Fruit fly (Drosophila melanogaster) whole organism, prepupa: Measurements from ENCODE around the gene Coq5.

Source experiments
- Blimp-1 ChIP-seq: fragments of 200-800 bp; sonication (Bioruptor generic); optimal IDR thresholded peaks from 3 replicates; lab custom pipeline; 2017; ENCODE audit warnings: missing biosample characterization, missing genetic modification characterization, mild to moderate bottlenecking, moderate library complexity, missing genetic modification reagents
- CG10631 ChIP-seq: fragments of 200-800 bp; sonication (Bioruptor generic); optimal IDR thresholded peaks from 2 replicates; lab custom pipeline; 2016; ENCODE audit warnings: missing biosample characterization, missing genetic modification characterization
- CG10669 ChIP-seq: fragments of 200-800 bp; sonication (Bioruptor generic); optimal IDR thresholded peaks from 3 replicates; lab custom pipeline; 2018; ENCODE audit warnings: missing biosample characterization, mild to moderate bottlenecking, missing genetic modification characterization, moderate library complexity
- CG11294 ChIP-seq: fragments of 200-800 bp; sonication (Bioruptor generic); IDR thresholded peaks from 2 replicates; pipeline ENCODE4 v1.3.6; 2022; ENCODE audit warnings: missing biosample characterization, missing genetic modification characterization
- CG11762 ChIP-seq: fragments of 200-800 bp; sonication (Bioruptor generic); optimal IDR thresholded peaks from 3 replicates; lab custom pipeline; 2016; ENCODE audit warnings: missing biosample characterization, missing genetic modification characterization; ENCODE audit not compliant: insufficient read depth
- CG11902 ChIP-seq: fragments of 200-800 bp; sonication (Bioruptor generic); optimal IDR thresholded peaks from 3 replicates; lab custom pipeline; 2016; ENCODE audit warnings: missing biosample characterization, missing genetic modification characterization
- CG15336 ChIP-seq: fragments of 200-800 bp; sonication (Bioruptor generic); IDR thresholded peaks from 2 replicates; pipeline ENCODE4 v1.3.6; 2022; ENCODE audit warnings: missing biosample characterization, missing genetic modification characterization
- CG1621 ChIP-seq: fragments of 200-800 bp; sonication (Bioruptor generic); optimal IDR thresholded peaks from 3 replicates; lab custom pipeline; 2018; ENCODE audit warnings: missing biosample characterization, mild to moderate bottlenecking, missing genetic modification characterization
- CG16779 ChIP-seq: fragments of 200-800 bp; sonication (Bioruptor generic); optimal IDR thresholded peaks from 3 replicates; lab custom pipeline; 2017; ENCODE audit warnings: missing biosample characterization, mild to moderate bottlenecking, missing genetic modification characterization
- CG32006 ChIP-seq: fragments of 200-800 bp; sonication (Bioruptor generic); optimal IDR thresholded peaks from 3 replicates; lab custom pipeline; 2017; ENCODE audit warnings: missing biosample characterization, mild to moderate bottlenecking, missing genetic modification characterization
- CG34406 ChIP-seq: fragments of 200-800 bp; sonication (Bioruptor generic); optimal IDR thresholded peaks from 3 replicates; lab custom pipeline; 2016; ENCODE audit warnings: missing biosample characterization, missing genetic modification characterization
- CG3919 ChIP-seq: fragments of 200-800 bp; sonication (Bioruptor generic); optimal IDR thresholded peaks from 3 replicates; lab custom pipeline; 2016; ENCODE audit warnings: missing biosample characterization, missing genetic modification characterization
- CG4318 ChIP-seq: fragments of 200-800 bp; sonication (Bioruptor generic); optimal IDR thresholded peaks from 3 replicates; lab custom pipeline; 2017; ENCODE audit warnings: missing biosample characterization, mild to moderate bottlenecking, missing genetic modification characterization
- CG6276 ChIP-seq: fragments of 200-800 bp; sonication (Bioruptor generic); optimal IDR thresholded peaks from 2 replicates; lab custom pipeline; 2017; ENCODE audit warnings: missing biosample characterization, mild to moderate bottlenecking, missing genetic modification characterization
- CG6792 ChIP-seq: fragments of 200-800 bp; sonication (Bioruptor generic); optimal IDR thresholded peaks from 3 replicates; lab custom pipeline; 2016; ENCODE audit warnings: missing biosample characterization, missing genetic modification characterization
- CG6808 ChIP-seq: fragments of 200-800 bp; sonication (Bioruptor generic); optimal IDR thresholded peaks from 3 replicates; lab custom pipeline; 2017; ENCODE audit warnings: missing biosample characterization, missing genetic modification characterization, mild to moderate bottlenecking, moderate library complexity, missing genetic modification reagents
- CG6854 ChIP-seq: fragments of 200-800 bp; sonication (Bioruptor generic); optimal IDR thresholded peaks from 2 replicates; lab custom pipeline; 2017; ENCODE audit warnings: missing biosample characterization, mild to moderate bottlenecking, missing genetic modification characterization
- CG7368 ChIP-seq: fragments of 200-800 bp; sonication (Bioruptor generic); optimal IDR thresholded peaks from 3 replicates; lab custom pipeline; 2016; ENCODE audit warnings: missing biosample characterization, missing genetic modification characterization
- CG8119 ChIP-seq: fragments of 200-800 bp; sonication (Bioruptor generic); IDR thresholded peaks from 3 replicates; pipeline ENCODE4 v1.3.6; 2022; ENCODE audit warnings: missing biosample characterization, missing genetic modification characterization
- CG8319 ChIP-seq: fragments of 200-800 bp; sonication (Bioruptor generic); optimal IDR thresholded peaks from 3 replicates; lab custom pipeline; 2016; ENCODE audit warnings: missing biosample characterization, missing genetic modification characterization
- CG9139 ChIP-seq: fragments of 200-800 bp; sonication (Bioruptor generic); optimal IDR thresholded peaks from 3 replicates; lab custom pipeline; 2017; ENCODE audit warnings: missing biosample characterization, mild to moderate bottlenecking, missing genetic modification characterization
- Eip75B ChIP-seq: fragments of 200-800 bp; sonication (Bioruptor generic); optimal IDR thresholded peaks from 3 replicates; lab custom pipeline; 2016; ENCODE audit warnings: missing biosample characterization, missing genetic modification characterization
- Eip78C ChIP-seq: fragments of 200-800 bp; sonication (Bioruptor generic); peaks from one replicate; lab custom pipeline; 2016; ENCODE audit warnings: missing biosample characterization, missing genetic modification characterization
- Ets21C ChIP-seq: fragments of 200-800 bp; sonication (Bioruptor generic); optimal IDR thresholded peaks from 3 replicates; lab custom pipeline; 2016; ENCODE audit warnings: missing biosample characterization, missing genetic modification characterization
- Ets96B ChIP-seq: fragments of 200-800 bp; optimal IDR thresholded peaks from 2 replicates; lab custom pipeline; 2019; ENCODE audit warnings: missing biosample characterization, mild to moderate bottlenecking, missing genetic modification characterization, moderate library complexity
- Gug ChIP-seq: fragments of 200-800 bp; sonication (Bioruptor generic); IDR thresholded peaks from 2 replicates; pipeline ENCODE4 v1.3.6; 2022; ENCODE audit warnings: missing biosample characterization, missing genetic modification characterization
- Hr38 ChIP-seq: sonication (Bioruptor generic); optimal IDR thresholded peaks from 2 replicates; lab custom pipeline; 2016; ENCODE audit warnings: missing biosample characterization, missing genetic modification characterization
- Hr39 ChIP-seq: fragments of 200-800 bp; sonication (Bioruptor generic); optimal IDR thresholded peaks from 2 replicates; lab custom pipeline; 2016; ENCODE audit warnings: missing biosample characterization, missing genetic modification characterization
- Hr4 ChIP-seq: fragments of 200-800 bp; sonication (Bioruptor generic); optimal IDR thresholded peaks from 3 replicates; lab custom pipeline; 2016; ENCODE audit warnings: missing biosample characterization, missing genetic modification characterization
- Lpt ChIP-seq: fragments of 200-800 bp; sonication (Bioruptor generic); optimal IDR thresholded peaks from 3 replicates; lab custom pipeline; 2016; ENCODE audit warnings: missing biosample characterization, missing genetic modification characterization
- Met ChIP-seq: fragments of 200-800 bp; sonication (Bioruptor generic); optimal IDR thresholded peaks from 3 replicates; lab custom pipeline; 2016; ENCODE audit warnings: missing biosample characterization, missing genetic modification characterization
- OdsH ChIP-seq: fragments of 200-800 bp; sonication (Bioruptor generic); optimal IDR thresholded peaks from 3 replicates; lab custom pipeline; 2016; ENCODE audit warnings: missing biosample characterization, missing genetic modification characterization
- Smox ChIP-seq: fragments of 200-800 bp; sonication (Bioruptor generic); optimal IDR thresholded peaks from 3 replicates; lab custom pipeline; 2016; ENCODE audit warnings: missing biosample characterization, missing genetic modification characterization
- Sox102F ChIP-seq: fragments of 200-800 bp; sonication (Bioruptor generic); optimal IDR thresholded peaks from 2 replicates; lab custom pipeline; 2016; ENCODE audit warnings: missing biosample characterization, mild to moderate bottlenecking, missing genetic modification characterization
- achi ChIP-seq: fragments of 200-800 bp; sonication (Bioruptor generic); optimal IDR thresholded peaks from 3 replicates; lab custom pipeline; 2016; ENCODE audit warnings: missing biosample characterization, missing genetic modification characterization
- acj6 ChIP-seq: fragments of 200-800 bp; sonication (Bioruptor generic); optimal IDR thresholded peaks from 3 replicates; lab custom pipeline; 2016; ENCODE audit warnings: missing biosample characterization, missing genetic modification characterization
- cyc ChIP-seq: fragments of 200-800 bp; sonication (Bioruptor generic); optimal IDR thresholded peaks from 3 replicates; lab custom pipeline; 2016; ENCODE audit warnings: missing biosample characterization, missing genetic modification characterization
- dac ChIP-seq: fragments of 200-800 bp; sonication (Bioruptor generic); optimal IDR thresholded peaks from 2 replicates; lab custom pipeline; 2017; ENCODE audit warnings: missing biosample characterization, mild to moderate bottlenecking, missing genetic modification characterization
- dsx ChIP-seq: fragments of 200-800 bp; optimal IDR thresholded peaks from 3 replicates; lab custom pipeline; 2019; ENCODE audit warnings: missing biosample characterization, mild to moderate bottlenecking, missing genetic modification characterization, moderate library complexity; ENCODE audit not compliant: poor library complexity, severe bottlenecking
- eg ChIP-seq: fragments of 200-800 bp; sonication (Bioruptor generic); IDR thresholded peaks from 3 replicates; pipeline ENCODE4 v1.3.6; 2022; ENCODE audit warnings: missing biosample characterization, missing genetic modification characterization
- esn ChIP-seq: fragments of 200-800 bp; sonication (Bioruptor generic); optimal IDR thresholded peaks from 2 replicates; lab custom pipeline; 2016; ENCODE audit warnings: missing biosample characterization, mild to moderate bottlenecking, missing genetic modification characterization, moderate library complexity
- fd59A ChIP-seq: fragments of 200-800 bp; sonication (Bioruptor generic); optimal IDR thresholded peaks from 2 replicates; lab custom pipeline; 2017; ENCODE audit warnings: missing biosample characterization, mild to moderate bottlenecking, missing genetic modification characterization, missing genetic modification reagents
- fd85E ChIP-seq: fragments of 200-800 bp; sonication (Bioruptor generic); optimal IDR thresholded peaks from 3 replicates; lab custom pipeline; 2016; ENCODE audit warnings: missing biosample characterization, missing genetic modification characterization
- lz ChIP-seq: fragments of 200-800 bp; sonication (Bioruptor generic); optimal IDR thresholded peaks from 3 replicates; lab custom pipeline; 2016; ENCODE audit warnings: missing biosample characterization, missing genetic modification characterization
- net ChIP-seq: fragments of 200-800 bp; sonication (Bioruptor generic); optimal IDR thresholded peaks from 3 replicates; lab custom pipeline; 2016; ENCODE audit warnings: missing biosample characterization, missing genetic modification characterization
- pdm3 ChIP-seq: fragments of 200-800 bp; sonication (Bioruptor generic); optimal IDR thresholded peaks from 3 replicates; lab custom pipeline; 2016; ENCODE audit warnings: missing biosample characterization, missing genetic modification characterization
- salr ChIP-seq, 2 experiments: fragments of 200-800 bp; sonication (Bioruptor generic); optimal IDR thresholded peaks; 3 replicates each; lab custom pipeline; 2016 to 2018; ENCODE audit warnings: missing biosample characterization in 2 of 2, missing genetic modification characterization in 2 of 2, mild to moderate bottlenecking in 1 of 2
- spab ChIP-seq: fragments of 200-800 bp; sonication (Bioruptor generic); optimal IDR thresholded peaks from 2 replicates; lab custom pipeline; 2017; ENCODE audit warnings: missing biosample characterization, mild to moderate bottlenecking, missing genetic modification characterization, missing genetic modification reagents
- ss ChIP-seq, 2 experiments: fragments of 200-800 bp; sonication (Bioruptor generic); optimal IDR thresholded peaks; 2 replicates in 1 of 2; 3 replicates in 1 of 2; lab custom pipeline; 2017 to 2018; ENCODE audit warnings: mild to moderate bottlenecking in 2 of 2, missing biosample characterization in 2 of 2, missing genetic modification characterization in 2 of 2, moderate library complexity in 1 of 2
- topi ChIP-seq: fragments of 200-800 bp; sonication (Bioruptor generic); optimal IDR thresholded peaks from 3 replicates; lab custom pipeline; 2016; ENCODE audit warnings: missing biosample characterization, missing genetic modification characterization
- vri ChIP-seq: fragments of 200-800 bp; sonication (Bioruptor generic); optimal IDR thresholded peaks from 3 replicates; lab custom pipeline; 2016; ENCODE audit warnings: missing biosample characterization, mild to moderate bottlenecking, missing genetic modification characterization

The Coq5 gene

DNA sequence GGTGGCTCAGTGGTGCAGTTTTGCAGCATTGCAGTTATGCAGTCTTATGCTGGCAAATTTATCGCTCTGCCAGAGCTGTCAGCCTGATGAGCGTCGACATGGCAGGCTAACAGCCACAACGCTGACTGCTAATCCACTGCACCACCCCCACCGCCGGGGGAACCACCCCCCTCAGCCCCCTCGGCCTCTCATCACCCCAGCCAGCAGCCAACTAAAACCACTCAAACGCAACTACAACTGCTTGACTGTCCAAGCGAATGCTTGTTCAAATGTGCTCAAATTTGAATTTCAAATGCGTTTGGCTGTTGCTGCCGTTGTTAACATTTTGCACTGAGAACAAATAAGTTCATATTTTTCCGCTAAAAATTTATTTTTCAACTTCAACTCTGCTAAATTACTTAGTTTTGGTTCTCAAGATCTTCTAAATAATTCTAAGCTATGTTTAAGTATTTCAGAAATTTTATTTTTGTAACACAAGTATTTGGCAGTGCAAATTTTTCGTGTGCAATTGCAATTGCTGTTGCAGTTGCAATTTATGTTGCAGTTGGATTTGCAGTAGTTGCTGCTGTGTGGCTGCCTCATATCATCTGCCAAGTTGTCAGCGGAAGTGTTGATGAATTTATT, 44.1 kb upstream of the Coq5 start:
- TF ChIP-seq CG8119 (GFP tag; lab: Robert Waterston, UW) (peak; percentile 90), fd59A (GFP tag; lab: Kevin White, UChicago) (no peak), Hr4 (GFP tag; lab: Kevin White, UChicago) (peak; percentile 89), CG34406 (GFP tag; lab: Kevin White, UChicago) (peak; percentile 40), CG10669 (GFP tag; lab: Kevin White, UChicago) (peak; percentile 27), CG6854 (GFP tag; lab: Kevin White, UChicago) (no peak), CG11902 (no peak), CG6792 (GFP tag; lab: Kevin White, UChicago) (peak; percentile 19), dsx (peak; percentile 11), CG4318 (peak; percentile 64), CG6808 (GFP tag; lab: Kevin White, UChicago) (no peak), CG15336 (GFP tag; lab: Robert Waterston, UW) (peak; percentile 93), eg (peak; percentile 94), Blimp-1 (GFP tag; lab: Kevin White, UChicago) (no peak), ss (GFP tag; optimal IDR thresholded peaks at IDR 0.05; lab: Kevin White, UChicago) (no peak), CG6276 (GFP tag; lab: Kevin White, UChicago) (peak; percentile 86), CG9139 (GFP tag; lab: Kevin White, UChicago) (no peak), topi (GFP tag; lab: Kevin White, UChicago) (peak; percentile 59), vri (GFP tag; lab: Kevin White, UChicago) (no peak), CG11294 (GFP tag; lab: Robert Waterston, UW) (peak; percentile 80), Gug (GFP tag; lab: Robert Waterston, UW) (peak; percentile 83), fd85E (GFP tag; lab: Kevin White, UChicago) (no peak), OdsH (GFP tag; lab: Kevin White, UChicago) (peak; percentile 72), Hr39 (GFP tag; lab: Kevin White, UChicago) (peak; percentile 63), Ets96B (peak; percentile 34), achi (GFP tag; lab: Kevin White, UChicago) (peak; percentile 67), Ets21C (GFP tag; lab: Kevin White, UChicago) (peak; percentile 17), CG16779 (tag; lab: Kevin White, UChicago) (peak; percentile 49), Eip78C (peak; percentile 84), Smox (peak; percentile 45), lz (GFP tag; lab: Kevin White, UChicago) (peak; percentile 45), CG7368 (GFP tag; lab: Kevin White, UChicago) (peak; percentile 44), CG11762 (GFP tag; lab: Kevin White, UChicago) (peak; percentile 60), acj6 (GFP tag; lab: Kevin White, UChicago) (peak; percentile 55), Hr38 (GFP tag; lab: Kevin White, UChicago) (no peak), CG10631 (GFP tag; lab: Kevin White, UChicago) (peak; percentile 57), CG1621 (tag; lab: Kevin White, UChicago) (no peak), CG3919 (GFP tag; lab: Kevin White, UChicago) (peak; percentile 57), cyc (GFP tag; lab: Kevin White, UChicago) (peak; percentile 46), Met (peak; percentile 63), net (GFP tag; lab: Kevin White, UChicago) (peak; percentile 64), Eip75B (peak; percentile 50), salr (GFP tag; optimal IDR thresholded peaks at IDR 0.05; lab: Kevin White, UChicago) (peak in 1 of 2 experiments; percentile 36), CG32006 (peak; percentile 89), spab (GFP tag; lab: Kevin White, UChicago) (peak; percentile 2), esn (GFP tag; lab: Kevin White, UChicago) (peak; percentile 61), Lpt (GFP tag; lab: Kevin White, UChicago) (peak; percentile 73), CG8319 (GFP tag; lab: Kevin White, UChicago) (peak; percentile 13), dac (peak; percentile 55), pdm3 (peak; percentile 75), Sox102F (GFP tag; lab: Kevin White, UChicago) (peak; percentile 43)
